Fruit fly (Drosophila melanogaster) whole organism, prepupa: ENCODE data around the gene Rim.

Source experiments
- CG10631 ChIP-seq: fragments of 200-800 bp; sonication (Bioruptor generic); optimal IDR thresholded peaks from 2 replicates; lab custom pipeline; 2016; ENCODE audit warnings: missing biosample characterization, missing genetic modification characterization
- CG10669 ChIP-seq: fragments of 200-800 bp; sonication (Bioruptor generic); optimal IDR thresholded peaks from 3 replicates; lab custom pipeline; 2018; ENCODE audit warnings: missing biosample characterization, mild to moderate bottlenecking, missing genetic modification characterization, moderate library complexity
- CG11294 ChIP-seq: fragments of 200-800 bp; sonication (Bioruptor generic); IDR thresholded peaks from 2 replicates; pipeline ENCODE4 v1.3.6; 2022; ENCODE audit warnings: missing biosample characterization, missing genetic modification characterization
- CG11762 ChIP-seq: fragments of 200-800 bp; sonication (Bioruptor generic); optimal IDR thresholded peaks from 3 replicates; lab custom pipeline; 2016; ENCODE audit warnings: missing biosample characterization, missing genetic modification characterization; ENCODE audit not compliant: insufficient read depth
- CG11902 ChIP-seq: fragments of 200-800 bp; sonication (Bioruptor generic); optimal IDR thresholded peaks from 3 replicates; lab custom pipeline; 2016; ENCODE audit warnings: missing biosample characterization, missing genetic modification characterization
- CG15336 ChIP-seq: fragments of 200-800 bp; sonication (Bioruptor generic); IDR thresholded peaks from 2 replicates; pipeline ENCODE4 v1.3.6; 2022; ENCODE audit warnings: missing biosample characterization, missing genetic modification characterization
- CG1621 ChIP-seq: fragments of 200-800 bp; sonication (Bioruptor generic); optimal IDR thresholded peaks from 3 replicates; lab custom pipeline; 2018; ENCODE audit warnings: missing biosample characterization, mild to moderate bottlenecking, missing genetic modification characterization
- CG16779 ChIP-seq: fragments of 200-800 bp; sonication (Bioruptor generic); optimal IDR thresholded peaks from 3 replicates; lab custom pipeline; 2017; ENCODE audit warnings: missing biosample characterization, mild to moderate bottlenecking, missing genetic modification characterization
- CG31627 ChIP-seq: fragments of 200-800 bp; sonication (Bioruptor generic); optimal IDR thresholded peaks from 3 replicates; lab custom pipeline; 2016; ENCODE audit warnings: missing biosample characterization, missing genetic modification characterization
- CG32006 ChIP-seq: fragments of 200-800 bp; sonication (Bioruptor generic); optimal IDR thresholded peaks from 3 replicates; lab custom pipeline; 2017; ENCODE audit warnings: missing biosample characterization, mild to moderate bottlenecking, missing genetic modification characterization
- CG3919 ChIP-seq: fragments of 200-800 bp; sonication (Bioruptor generic); optimal IDR thresholded peaks from 3 replicates; lab custom pipeline; 2016; ENCODE audit warnings: missing biosample characterization, missing genetic modification characterization
- CG6163 ChIP-seq: fragments of 200-800 bp; sonication (Bioruptor generic); IDR thresholded peaks from 3 replicates; pipeline ENCODE4 v1.3.6; 2022; ENCODE audit warnings: missing biosample characterization, missing genetic modification characterization
- CG6276 ChIP-seq: fragments of 200-800 bp; sonication (Bioruptor generic); optimal IDR thresholded peaks from 2 replicates; lab custom pipeline; 2017; ENCODE audit warnings: missing biosample characterization, mild to moderate bottlenecking, missing genetic modification characterization
- CG6808 ChIP-seq: fragments of 200-800 bp; sonication (Bioruptor generic); optimal IDR thresholded peaks from 3 replicates; lab custom pipeline; 2017; ENCODE audit warnings: missing biosample characterization, missing genetic modification characterization, mild to moderate bottlenecking, moderate library complexity, missing genetic modification reagents
- CG8119 ChIP-seq: fragments of 200-800 bp; sonication (Bioruptor generic); IDR thresholded peaks from 3 replicates; pipeline ENCODE4 v1.3.6; 2022; ENCODE audit warnings: missing biosample characterization, missing genetic modification characterization
- CG8319 ChIP-seq: fragments of 200-800 bp; sonication (Bioruptor generic); optimal IDR thresholded peaks from 3 replicates; lab custom pipeline; 2016; ENCODE audit warnings: missing biosample characterization, missing genetic modification characterization
- CG9139 ChIP-seq: fragments of 200-800 bp; sonication (Bioruptor generic); optimal IDR thresholded peaks from 3 replicates; lab custom pipeline; 2017; ENCODE audit warnings: missing biosample characterization, mild to moderate bottlenecking, missing genetic modification characterization
- Eip75B ChIP-seq: fragments of 200-800 bp; sonication (Bioruptor generic); optimal IDR thresholded peaks from 3 replicates; lab custom pipeline; 2016; ENCODE audit warnings: missing biosample characterization, missing genetic modification characterization
- Eip78C ChIP-seq: fragments of 200-800 bp; sonication (Bioruptor generic); peaks from one replicate; lab custom pipeline; 2016; ENCODE audit warnings: missing biosample characterization, missing genetic modification characterization
- Ets21C ChIP-seq: fragments of 200-800 bp; sonication (Bioruptor generic); optimal IDR thresholded peaks from 3 replicates; lab custom pipeline; 2016; ENCODE audit warnings: missing biosample characterization, missing genetic modification characterization
- Ets96B ChIP-seq: fragments of 200-800 bp; optimal IDR thresholded peaks from 2 replicates; lab custom pipeline; 2019; ENCODE audit warnings: missing biosample characterization, mild to moderate bottlenecking, missing genetic modification characterization, moderate library complexity
- Hr4 ChIP-seq: fragments of 200-800 bp; sonication (Bioruptor generic); optimal IDR thresholded peaks from 3 replicates; lab custom pipeline; 2016; ENCODE audit warnings: missing biosample characterization, missing genetic modification characterization
- Lpt ChIP-seq: fragments of 200-800 bp; sonication (Bioruptor generic); optimal IDR thresholded peaks from 3 replicates; lab custom pipeline; 2016; ENCODE audit warnings: missing biosample characterization, missing genetic modification characterization
- Sox102F ChIP-seq: fragments of 200-800 bp; sonication (Bioruptor generic); optimal IDR thresholded peaks from 2 replicates; lab custom pipeline; 2016; ENCODE audit warnings: missing biosample characterization, mild to moderate bottlenecking, missing genetic modification characterization
- Sox14 ChIP-seq: fragments of 200-800 bp; sonication (Bioruptor generic); optimal IDR thresholded peaks from 3 replicates; lab custom pipeline; 2016; ENCODE audit warnings: missing biosample characterization, missing genetic modification characterization
- Sox15 ChIP-seq: fragments of 200-800 bp; sonication (Bioruptor generic); optimal IDR thresholded peaks from 3 replicates; lab custom pipeline; 2016; ENCODE audit warnings: missing biosample characterization, missing genetic modification characterization
- acj6 ChIP-seq: fragments of 200-800 bp; sonication (Bioruptor generic); optimal IDR thresholded peaks from 3 replicates; lab custom pipeline; 2016; ENCODE audit warnings: missing biosample characterization, missing genetic modification characterization
- dac ChIP-seq: fragments of 200-800 bp; sonication (Bioruptor generic); optimal IDR thresholded peaks from 2 replicates; lab custom pipeline; 2017; ENCODE audit warnings: missing biosample characterization, mild to moderate bottlenecking, missing genetic modification characterization
- dsx ChIP-seq: fragments of 200-800 bp; optimal IDR thresholded peaks from 3 replicates; lab custom pipeline; 2019; ENCODE audit warnings: missing biosample characterization, mild to moderate bottlenecking, missing genetic modification characterization, moderate library complexity; ENCODE audit not compliant: poor library complexity, severe bottlenecking
- esn ChIP-seq: fragments of 200-800 bp; sonication (Bioruptor generic); optimal IDR thresholded peaks from 2 replicates; lab custom pipeline; 2016; ENCODE audit warnings: missing biosample characterization, mild to moderate bottlenecking, missing genetic modification characterization, moderate library complexity
- fd59A ChIP-seq: fragments of 200-800 bp; sonication (Bioruptor generic); optimal IDR thresholded peaks from 2 replicates; lab custom pipeline; 2017; ENCODE audit warnings: missing biosample characterization, mild to moderate bottlenecking, missing genetic modification characterization, missing genetic modification reagents
- fd85E ChIP-seq: fragments of 200-800 bp; sonication (Bioruptor generic); optimal IDR thresholded peaks from 3 replicates; lab custom pipeline; 2016; ENCODE audit warnings: missing biosample characterization, missing genetic modification characterization
- net ChIP-seq: fragments of 200-800 bp; sonication (Bioruptor generic); optimal IDR thresholded peaks from 3 replicates; lab custom pipeline; 2016; ENCODE audit warnings: missing biosample characterization, missing genetic modification characterization
- salr ChIP-seq, 2 experiments: fragments of 200-800 bp; sonication (Bioruptor generic); optimal IDR thresholded peaks; 3 replicates each; lab custom pipeline; 2016 to 2018; ENCODE audit warnings: missing biosample characterization in 2 of 2, missing genetic modification characterization in 2 of 2, mild to moderate bottlenecking in 1 of 2
- ss ChIP-seq, 2 experiments: fragments of 200-800 bp; sonication (Bioruptor generic); optimal IDR thresholded peaks; 2 replicates in 1 of 2; 3 replicates in 1 of 2; lab custom pipeline; 2017 to 2018; ENCODE audit warnings: mild to moderate bottlenecking in 2 of 2, missing biosample characterization in 2 of 2, missing genetic modification characterization in 2 of 2, moderate library complexity in 1 of 2
- svp ChIP-seq: fragments of 200-800 bp; sonication (Bioruptor generic); peaks from one replicate; lab custom pipeline; 2016; ENCODE audit warnings: missing biosample characterization, missing genetic modification characterization

Gene Rim

DNA sequence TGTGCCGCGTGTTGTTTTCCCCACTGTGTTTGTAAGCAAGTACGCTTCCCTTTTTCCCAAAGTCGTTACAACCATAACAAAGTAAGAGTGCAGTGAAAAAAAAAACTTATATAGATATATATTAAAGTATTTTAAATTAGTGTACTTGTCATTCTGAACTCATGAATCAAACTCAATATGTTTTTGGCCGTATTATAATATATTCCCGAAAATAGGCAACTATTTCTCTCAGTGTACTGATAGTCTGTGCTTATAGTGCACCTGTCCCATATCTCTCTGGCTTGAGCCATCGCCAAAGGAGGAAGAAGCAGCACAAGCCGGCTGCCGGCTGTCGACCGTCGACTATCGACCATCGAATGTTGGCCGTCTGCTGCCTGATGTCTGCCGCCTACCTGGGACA is 24.7 kb upstream of the Rim start (continued):
- TF ChIP-seq Sox102F (GFP tag; lab: Kevin White, UChicago) (no peak), Sox15 (GFP tag; lab: Kevin White, UChicago) (no peak), CG11902 (GFP tag; lab: Kevin White, UChicago) (no peak), esn (GFP tag; lab: Kevin White, UChicago) (no peak), CG1621 (tag; lab: Kevin White, UChicago) (peak; percentile 1), CG32006 (GFP tag; lab: Kevin White, UChicago) (peak; percentile 75), svp (no peak), CG10669 (GFP tag; lab: Kevin White, UChicago) (peak; percentile 30), net (GFP tag; lab: Kevin White, UChicago) (peak; percentile 38), Ets21C (GFP tag; lab: Kevin White, UChicago) (no peak), CG9139 (GFP tag; lab: Kevin White, UChicago) (no peak), fd85E (GFP tag; lab: Kevin White, UChicago) (no peak), dac (GFP tag; lab: Kevin White, UChicago) (peak; percentile 6), CG11294 (GFP tag; lab: Robert Waterston, UW) (0 out of 2 replicates have a peak, but pooled peaks have one; percentile 20), Lpt (GFP tag; lab: Kevin White, UChicago) (peak; percentile 65), salr (GFP tag; optimal IDR thresholded peaks at IDR 0.05; lab: Kevin White, UChicago) (peak in 1 of 2 experiments; percentile 49), Eip78C (GFP tag; lab: Kevin White, UChicago) (peak; percentile 81), CG31627 (GFP tag; lab: Kevin White, UChicago) (peak; percentile 4), fd59A (GFP tag; lab: Kevin White, UChicago) (no peak)

- no peak for TF ChIP-seq CG10669 (GFP tag; lab: Kevin White, UChicago)
These were observed 22.3 kb upstream of the Rim start for dm6 chr3R:17938713-17939112.

DNA sequence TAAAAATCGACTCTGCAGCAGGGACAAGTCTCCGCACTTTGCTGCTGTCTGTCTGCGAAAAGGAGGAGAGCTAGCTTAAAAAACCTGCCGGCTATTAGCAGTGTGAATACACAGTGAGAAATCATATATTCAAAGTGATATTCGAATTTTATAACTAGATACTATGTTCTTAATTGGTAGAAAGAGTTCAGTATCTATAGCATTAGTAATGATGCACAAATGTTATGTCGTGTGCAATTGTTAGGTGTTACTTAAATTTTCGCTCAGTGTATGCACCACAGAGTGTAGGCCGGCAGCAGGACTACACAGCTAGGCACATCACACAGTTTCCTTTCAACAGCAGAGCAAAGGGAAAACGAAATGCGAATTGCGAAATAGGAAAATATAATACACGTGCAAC is 18.4 kb upstream of the Rim start:
- TF ChIP-seq CG8119 (peak; percentile 52; the same call in 2 of the 3 replicates), Eip78C (GFP tag; lab: Kevin White, UChicago) (peak; percentile 35), dsx (GFP tag; lab: Kevin White, UChicago) (no peak), CG3919 (GFP tag; lab: Kevin White, UChicago) (peak; percentile 11), Sox15 (GFP tag; lab: Kevin White, UChicago) (no peak), CG32006 (GFP tag; lab: Kevin White, UChicago) (peak; percentile 27), ss (GFP tag; optimal IDR thresholded peaks at IDR 0.05; lab: Kevin White, UChicago) (no peak), acj6 (GFP tag; lab: Kevin White, UChicago) (no peak), CG10631 (GFP tag; lab: Kevin White, UChicago) (peak; percentile 23), Eip75B (GFP tag; lab: Kevin White, UChicago) (no peak), CG10669 (GFP tag; lab: Kevin White, UChicago) (peak; percentile 21), Ets96B (peak; percentile 3), Hr4 (GFP tag; lab: Kevin White, UChicago) (peak; percentile 16), CG11762 (GFP tag; lab: Kevin White, UChicago) (no peak), CG15336 (GFP tag; lab: Robert Waterston, UW) (peak; percentile 48; the same call in 1 of the 2 replicates), CG6276 (GFP tag; lab: Kevin White, UChicago) (peak; percentile 7), CG6163 (GFP tag; lab: Robert Waterston, UW) (peak; percentile 48; the same call in 2 of the 3 replicates)

- TF ChIP-seq Eip78C (GFP tag; lab: Kevin White, UChicago) (no peak), Sox14 (no peak), CG8319 (GFP tag; lab: Kevin White, UChicago) (no peak), CG11294 (GFP tag; lab: Robert Waterston, UW) (no peak), ss (GFP tag; optimal IDR thresholded peaks at IDR 0.05; lab: Kevin White, UChicago) (no peak), CG31627 (GFP tag; lab: Kevin White, UChicago) (no peak), CG16779 (tag; lab: Kevin White, UChicago) (no peak), Ets96B (no peak), CG6808 (GFP tag; lab: Kevin White, UChicago) (no peak), CG3919 (GFP tag; lab: Kevin White, UChicago) (no peak), dsx (GFP tag; lab: Kevin White, UChicago) (no peak), CG10631 (GFP tag; lab: Kevin White, UChicago) (no peak)
These were observed 16.3 kb upstream of the Rim start for dm6 chr3R:17932617-17933203.
